Worm (Caenorhabditis elegans) whole organism, L2 larva: ENCODE data around the gene ssp-34.

Experiments
- Y55F3AM.14 ChIP-seq: fragments of 200-800 bp; sonication (Bioruptor generic); optimal IDR thresholded peaks from 2 replicates; lab custom pipeline; 2018; ENCODE audit warnings: mild to moderate bottlenecking, missing genetic modification characterization, missing compliant biosample characterization
- alr-1 ChIP-seq: fragments of 150-350 bp; optimal IDR thresholded peaks from 2 replicates; lab custom pipeline; 2014; ENCODE audit warnings: missing biosample characterization, missing genetic modification characterization
- aly-2 ChIP-seq: fragments of 150-350 bp; optimal IDR thresholded peaks from 2 replicates; lab custom pipeline; 2014; ENCODE audit warnings: missing biosample characterization, missing genetic modification characterization
- blmp-1 ChIP-seq: sonication (generic microtip); optimal IDR thresholded peaks from 2 replicates; lab custom pipeline; 2017; ENCODE audit warnings: missing genetic modification characterization, mild to moderate bottlenecking, missing compliant biosample characterization, antibody characterized with exemption, moderate library complexity; ENCODE audit not compliant: insufficient read depth
- ceh-16 ChIP-seq: fragments of 150-350 bp; optimal IDR thresholded peaks from 2 replicates; lab custom pipeline; 2014; ENCODE audit warnings: missing biosample characterization, missing genetic modification characterization
- dmd-4 ChIP-seq: sonication (generic microtip); optimal IDR thresholded peaks from 2 replicates; lab custom pipeline; 2017; ENCODE audit warnings: missing biosample characterization, missing genetic modification characterization
- elt-3 ChIP-seq: sonication (generic microtip); optimal IDR thresholded peaks from 2 replicates; lab custom pipeline; 2017; ENCODE audit warnings: missing biosample characterization, missing genetic modification characterization
- gmeb-1 ChIP-seq: fragments of 150-350 bp; optimal IDR thresholded peaks from 2 replicates; lab custom pipeline; 2014; ENCODE audit warnings: missing biosample characterization, missing genetic modification characterization
- lin-11 ChIP-seq: fragments of 150-350 bp; sonication (generic microtip); optimal IDR thresholded peaks from 2 replicates; lab custom pipeline; 2014; ENCODE audit warnings: missing biosample characterization, missing genetic modification characterization, inconsistent platforms, mixed read lengths
- lin-39 ChIP-seq: fragments of 150-350 bp; optimal IDR thresholded peaks from 2 replicates; lab custom pipeline; 2014; ENCODE audit warnings: missing biosample characterization, missing genetic modification reagents, missing genetic modification characterization
- mab-5 ChIP-seq: fragments of 150-350 bp; optimal IDR thresholded peaks from 2 replicates; lab custom pipeline; 2014; ENCODE audit warnings: missing biosample characterization, missing genetic modification characterization
- nhr-11 ChIP-seq: fragments of 150-350 bp; optimal IDR thresholded peaks from 2 replicates; lab custom pipeline; 2014; ENCODE audit warnings: missing biosample characterization, missing genetic modification characterization
- nhr-12 ChIP-seq: fragments of 150-350 bp; optimal IDR thresholded peaks from 2 replicates; lab custom pipeline; 2014; ENCODE audit warnings: missing biosample characterization, missing genetic modification characterization
- nhr-129 ChIP-seq: fragments of 150-350 bp; optimal IDR thresholded peaks from 2 replicates; lab custom pipeline; 2014; ENCODE audit warnings: missing biosample characterization, missing genetic modification characterization
- nhr-21 ChIP-seq: fragments of 150-350 bp; optimal IDR thresholded peaks from 2 replicates; lab custom pipeline; 2014; ENCODE audit warnings: missing biosample characterization, missing genetic modification characterization
- nhr-23 ChIP-seq: fragments of 150-350 bp; optimal IDR thresholded peaks from 2 replicates; lab custom pipeline; 2014; ENCODE audit warnings: missing biosample characterization, missing genetic modification reagents, missing genetic modification characterization
- nhr-25 ChIP-seq: fragments of 150-350 bp; sonication (generic microtip); optimal IDR thresholded peaks from 3 replicates; lab custom pipeline; 2014; ENCODE audit warnings: missing biosample characterization, missing genetic modification characterization
- nhr-6 ChIP-seq: fragments of 150-350 bp; optimal IDR thresholded peaks from 2 replicates; lab custom pipeline; 2014; ENCODE audit warnings: missing biosample characterization, missing genetic modification characterization
- nhr-77 ChIP-seq: fragments of 150-350 bp; optimal IDR thresholded peaks from 2 replicates; lab custom pipeline; 2014; ENCODE audit warnings: missing biosample characterization, missing genetic modification characterization
- peb-1 ChIP-seq: fragments of 150-350 bp; optimal IDR thresholded peaks from 2 replicates; lab custom pipeline; 2014; ENCODE audit warnings: missing biosample characterization, missing genetic modification characterization
- skn-1 ChIP-seq: sonication (generic microtip); optimal IDR thresholded peaks from 2 replicates; lab custom pipeline; 2017; ENCODE audit warnings: missing biosample characterization, missing genetic modification characterization
- sma-3 ChIP-seq: sonication (generic microtip); optimal IDR thresholded peaks from 2 replicates; lab custom pipeline; 2016; ENCODE audit warnings: missing genetic modification reagents, missing genetic modification characterization, missing compliant biosample characterization
- sma-9 ChIP-seq, 2 experiments: fragments of 150-350 bp in 1 of 2; sonication (generic microtip) in 1 of 2; optimal IDR thresholded peaks; 2 replicates each; lab custom pipeline; 2014 to 2016; ENCODE audit warnings: missing genetic modification characterization in 2 of 2, mild to moderate bottlenecking in 1 of 2, missing biosample characterization in 1 of 2, missing compliant biosample characterization in 1 of 2, missing genetic modification reagents in 1 of 2, moderate library complexity in 1 of 2
- snpc-4 ChIP-seq: fragments of 150-350 bp; optimal IDR thresholded peaks from 2 replicates; lab custom pipeline; 2014; ENCODE audit warnings: missing biosample characterization, missing genetic modification characterization
- unc-55 ChIP-seq: fragments of 150-350 bp; sonication (generic microtip); optimal IDR thresholded peaks from 3 replicates; lab custom pipeline; 2014; ENCODE audit warnings: missing biosample characterization, missing genetic modification reagents, missing genetic modification characterization
- unc-62 ChIP-seq: fragments of 150-350 bp; optimal IDR thresholded peaks from 2 replicates; lab custom pipeline; 2014; ENCODE audit warnings: missing biosample characterization, missing genetic modification reagents, missing genetic modification characterization
- zag-1 ChIP-seq: fragments of 150-350 bp; optimal IDR thresholded peaks from 2 replicates; lab custom pipeline; 2014; ENCODE audit warnings: missing biosample characterization, missing genetic modification characterization
- ztf-1 ChIP-seq: fragments of 200-800 bp; sonication (Bioruptor generic); conservative IDR thresholded peaks from 2 replicates; pipeline ENCODE4 v1.3.6; 2022; ENCODE audit warnings: missing genetic modification characterization, missing compliant biosample characterization
- ztf-11 ChIP-seq: sonication (generic microtip); optimal IDR thresholded peaks from 2 replicates; lab custom pipeline; 2017; ENCODE audit warnings: missing biosample characterization, missing genetic modification characterization
- ztf-4 ChIP-seq: fragments of 150-350 bp; optimal IDR thresholded peaks from 2 replicates; lab custom pipeline; 2014; ENCODE audit warnings: missing biosample characterization, missing genetic modification characterization

Gene ssp-34

ce11 chrIV:10781346-10781745, 42.9 kb upstream of the ssp-34 start:
- TF ChIP-seq sma-9 (GFP tag; optimal IDR thresholded peaks at IDR 0.05; lab: Kevin White, UChicago) (peak; percentile 77), sma-9 (tag; optimal IDR thresholded peaks at IDR 0.05; lab: Kevin White, UChicago) (no peak), nhr-21 (tag; lab: Kevin White, UChicago) (peak; percentile 31), snpc-4 (tag; lab: Kevin White, UChicago) (no peak)

ce11 chrIV:10780583-10780982, 42.2 kb upstream of the ssp-34 start, which contains the start of gene swt-3:
Gene swt-3, minus strand, starts transcription at chrIV:10780683.
- TF ChIP-seq nhr-77 (tag; lab: Kevin White, UChicago) (no peak), nhr-25 (no peak), peb-1 (tag; lab: Kevin White, UChicago) (no peak), ztf-11 (no peak), ztf-4 (tag; lab: Kevin White, UChicago) (no peak), unc-62 (GFP tag; lab: Kevin White, UChicago) (no peak), dmd-4 (no peak), skn-1 (no peak), nhr-11 (tag; lab: Kevin White, UChicago) (no peak), nhr-129 (no peak), sma-9 (GFP tag; optimal IDR thresholded peaks at IDR 0.05; lab: Kevin White, UChicago) (no peak), sma-9 (tag; optimal IDR thresholded peaks at IDR 0.05; lab: Kevin White, UChicago) (no peak)

- TF ChIP-seq ceh-16 (tag; lab: Kevin White, UChicago) = no peak
- no peak for TF ChIP-seq elt-3 (tag; lab: Kevin White, UChicago)
- TF ChIP-seq ztf-1 (GFP tag; lab: Robert Waterston, UW) = no peak
- no peak for TF ChIP-seq nhr-25
- TF ChIP-seq nhr-129 = no peak
- no peak for TF ChIP-seq unc-55 (GFP tag; lab: Kevin White, UChicago)
- TF ChIP-seq zag-1 (tag; lab: Kevin White, UChicago) = no peak
- TF ChIP-seq snpc-4 (tag; lab: Kevin White, UChicago) = no peak
- TF ChIP-seq lin-11 (tag; lab: Kevin White, UChicago) = no peak
- no peak for TF ChIP-seq sma-9 (GFP tag; optimal IDR thresholded peaks at IDR 0.05; lab: Kevin White, UChicago)
- TF ChIP-seq sma-9 (tag; optimal IDR thresholded peaks at IDR 0.05; lab: Kevin White, UChicago) = no peak
- TF ChIP-seq aly-2 (tag; lab: Kevin White, UChicago) = no peak
Measured at ce11 chrIV:10779328-10779727, 40.9 kb upstream of the ssp-34 start.

- TF ChIP-seq nhr-129 (no peak), ztf-1 (GFP tag; lab: Robert Waterston, UW) (no peak), gmeb-1 (tag; lab: Kevin White, UChicago) (no peak), nhr-12 (tag; lab: Kevin White, UChicago) (no peak), nhr-25 (peak; percentile 16), dmd-4 (no peak)
Measured at ce11 chrIV:10778582-10778981, 40.2 kb upstream of the ssp-34 start.

ce11 chrIV:10777600-10777999, 39.2 kb upstream of the ssp-34 start:
- TF ChIP-seq Y55F3AM.14 (GFP tag; lab: Kevin White, UChicago) (no peak), nhr-11 (tag; lab: Kevin White, UChicago) (no peak), nhr-129 (no peak), dmd-4 (no peak), nhr-6 (tag; lab: Kevin White, UChicago) (no peak), nhr-23 (tag; lab: Kevin White, UChicago) (no peak), lin-39 (tag; lab: Kevin White, UChicago) (no peak), mab-5 (tag; lab: Kevin White, UChicago) (no peak)

- TF ChIP-seq alr-1 (tag; lab: Kevin White, UChicago) (no peak), sma-3 (GFP tag; lab: Kevin White, UChicago) (peak; percentile 73), sma-9 (GFP tag; optimal IDR thresholded peaks at IDR 0.05; lab: Kevin White, UChicago) (peak; percentile 74), sma-9 (tag; optimal IDR thresholded peaks at IDR 0.05; lab: Kevin White, UChicago) (no peak), nhr-21 (tag; lab: Kevin White, UChicago) (peak; percentile 2), nhr-25 (peak; percentile 48), blmp-1 (peak; percentile 77)
Measured at ce11 chrIV:10777076-10777475, 38.7 kb upstream of the ssp-34 start.
